Worm (Caenorhabditis elegans): Measurements from ENCODE around the gene H23L24.4.

DNA sequence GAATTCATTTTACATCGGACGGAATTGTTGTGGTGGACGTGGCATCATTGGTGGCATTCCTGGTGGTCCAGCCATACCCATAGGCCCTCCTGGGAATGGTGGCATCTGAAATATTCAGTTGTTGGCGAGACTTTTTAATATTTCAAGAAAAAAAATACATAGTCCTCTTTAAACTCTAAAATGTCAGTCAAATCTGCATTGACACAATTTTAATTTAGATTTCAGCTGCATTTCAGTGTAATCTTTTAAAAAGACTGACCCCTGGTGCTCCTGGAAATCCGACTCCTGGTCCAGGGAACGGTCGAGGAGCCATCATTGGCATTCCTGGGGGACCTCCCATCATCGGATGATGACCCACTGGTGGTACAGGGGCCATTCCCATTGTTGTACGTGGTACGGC, 18.4 kb downstream of the H23L24.4 start:
- TF ChIP-seq flt-1 (GFP tag; IDR thresholded peaks at IDR 0.05) (no peak), tab-1 (GFP tag; IDR thresholded peaks at IDR 0.05) (no peak), ztf-29 (GFP tag; IDR thresholded peaks at IDR 0.05) (no peak), cog-1 (tag; optimal IDR thresholded peaks at IDR 0.05) (no peak)
